Worm (Caenorhabditis elegans): ENCODE results near the gene hach-1.

Gene hach-1

DNA sequence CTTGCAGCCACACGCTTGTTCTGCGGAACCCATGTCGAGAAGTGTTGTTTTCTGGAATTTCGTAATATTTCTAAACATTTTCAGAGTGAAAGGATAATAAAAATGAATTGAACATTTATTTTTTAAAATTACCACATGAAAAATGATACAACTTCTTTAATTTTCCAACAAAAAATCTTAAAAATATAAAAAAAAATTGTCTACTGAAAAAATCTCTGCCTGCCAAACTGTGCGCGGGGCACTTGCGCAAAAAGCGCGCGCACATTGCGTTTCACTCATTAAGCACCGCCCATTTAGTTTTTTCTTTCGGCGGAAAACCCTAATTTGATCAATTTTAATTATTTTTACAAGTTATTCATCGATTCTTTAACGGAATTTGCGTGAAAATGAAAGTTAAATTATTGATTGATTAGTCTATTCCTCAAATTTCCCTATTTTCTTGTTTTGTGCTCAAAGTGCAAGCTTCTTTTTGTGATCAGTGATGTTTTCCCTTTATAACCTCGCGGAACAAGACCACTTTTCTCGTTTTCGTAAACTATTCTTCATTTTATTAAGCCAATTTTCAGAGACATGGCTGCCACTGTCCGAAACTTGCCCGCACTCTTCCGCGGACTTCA lies at the start of gene hach-1, which contains the start of gene nmad-1:
Gene hach-1 (plus strand): TSS at position 567 of the 617 bp plus-strand sequence.
Gene nmad-1 (minus strand): TSS at position 51 of the 617 bp plus-strand sequence.
- peak; percentile 94 for TF ChIP-seq nhr-43 (tag; optimal IDR thresholded peaks at IDR 0.05; ENCODE audit: poor library complexity, severe bottlenecking)
- peak; percentile 63 for TF ChIP-seq lsy-12 (tag; optimal IDR thresholded peaks at IDR 0.05)
- no peak for TF ChIP-seq daf-12 (tag; optimal IDR thresholded peaks at IDR 0.05)
- peak; percentile 63 for TF ChIP-seq R02D3.7 (tag; optimal IDR thresholded peaks at IDR 0.05)
- TF ChIP-seq nhr-23 (tag; optimal IDR thresholded peaks at IDR 0.05): peak; percentile 77
- peak; percentile 64 for TF ChIP-seq nhr-67 (tag; optimal IDR thresholded peaks at IDR 0.05)
- peak; percentile 60 for TF ChIP-seq pha-4 (tag; optimal IDR thresholded peaks at IDR 0.05)
- peak; percentile 30 for TF ChIP-seq tbx-2 (tag; optimal IDR thresholded peaks at IDR 0.05)
- TF ChIP-seq elt-1 (tag; optimal IDR thresholded peaks at IDR 0.05): peak; percentile 16
- TF ChIP-seq hmg-11 (tag; optimal IDR thresholded peaks at IDR 0.05): peak; percentile 94
- no peak for TF ChIP-seq ztf-11 (tag; optimal IDR thresholded peaks at IDR 0.05)
- peak; percentile 15 for TF ChIP-seq ceh-82 (tag; optimal IDR thresholded peaks at IDR 0.05)
- TF ChIP-seq eor-1 (tag; optimal IDR thresholded peaks at IDR 0.05): no peak
- TF ChIP-seq ama-1 (optimal IDR thresholded peaks at IDR 0.05): no peak
- peak; percentile 59 for TF ChIP-seq lin-39 (tag; optimal IDR thresholded peaks at IDR 0.05)
- TF ChIP-seq ceh-28 (tag; optimal IDR thresholded peaks at IDR 0.05): peak; percentile 60
- peak; percentile 49 for TF ChIP-seq elt-2 (tag; optimal IDR thresholded peaks at IDR 0.05)
- no peak for TF ChIP-seq elt-3 (tag; optimal IDR thresholded peaks at IDR 0.05)
- TF ChIP-seq egl-5 (tag; optimal IDR thresholded peaks at IDR 0.05): peak; percentile 67
- TF ChIP-seq nfya-1 (tag; optimal IDR thresholded peaks at IDR 0.05; ENCODE audit: insufficient read depth): peak; percentile 68
- TF ChIP-seq ztf-4 (tag; optimal IDR thresholded peaks at IDR 0.05): no peak
- no peak for TF ChIP-seq nhr-12 (tag; optimal IDR thresholded peaks at IDR 0.05)
- peak; percentile 63 for TF ChIP-seq snpc-4 (tag; optimal IDR thresholded peaks at IDR 0.05)
- TF ChIP-seq lin-15B (tag; optimal IDR thresholded peaks at IDR 0.05): peak; percentile 70
- no peak for TF ChIP-seq egl-27 (tag; optimal IDR thresholded peaks at IDR 0.05)

DNA sequence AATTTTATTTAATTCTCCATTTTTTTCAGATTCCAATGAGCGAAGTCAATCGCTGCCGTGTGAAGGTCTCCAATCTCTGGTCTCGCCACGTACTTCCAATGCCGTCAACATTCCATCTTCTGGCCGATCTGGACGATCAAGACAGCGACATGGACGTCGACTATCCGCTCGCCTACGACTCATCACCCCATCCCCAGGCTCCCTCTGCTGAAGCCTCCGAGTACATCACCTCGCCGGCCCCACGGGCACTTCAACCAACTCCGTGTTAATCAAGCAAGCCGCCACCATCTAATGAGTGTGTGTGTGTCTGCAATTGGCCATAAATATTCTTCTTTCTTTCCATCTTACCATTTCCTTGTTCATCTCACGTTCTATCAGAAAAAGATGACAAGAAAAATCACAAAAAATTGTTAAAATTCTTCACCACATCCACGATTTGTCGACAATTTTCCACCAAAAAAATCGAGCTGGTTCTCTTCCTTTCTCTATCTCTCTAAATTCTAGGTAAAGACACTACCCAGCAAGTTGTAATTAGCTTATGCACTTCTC lies 49.7 kb upstream of the hach-1 start:
- TF ChIP-seq nhr-77 (tag; optimal IDR thresholded peaks at IDR 0.05) (no peak), ama-1 (optimal IDR thresholded peaks at IDR 0.05) (peak; percentile 44), snpc-4 (tag; optimal IDR thresholded peaks at IDR 0.05) (no peak), fkh-10 (GFP tag; optimal IDR thresholded peaks at IDR 0.05) (no peak)

DNA sequence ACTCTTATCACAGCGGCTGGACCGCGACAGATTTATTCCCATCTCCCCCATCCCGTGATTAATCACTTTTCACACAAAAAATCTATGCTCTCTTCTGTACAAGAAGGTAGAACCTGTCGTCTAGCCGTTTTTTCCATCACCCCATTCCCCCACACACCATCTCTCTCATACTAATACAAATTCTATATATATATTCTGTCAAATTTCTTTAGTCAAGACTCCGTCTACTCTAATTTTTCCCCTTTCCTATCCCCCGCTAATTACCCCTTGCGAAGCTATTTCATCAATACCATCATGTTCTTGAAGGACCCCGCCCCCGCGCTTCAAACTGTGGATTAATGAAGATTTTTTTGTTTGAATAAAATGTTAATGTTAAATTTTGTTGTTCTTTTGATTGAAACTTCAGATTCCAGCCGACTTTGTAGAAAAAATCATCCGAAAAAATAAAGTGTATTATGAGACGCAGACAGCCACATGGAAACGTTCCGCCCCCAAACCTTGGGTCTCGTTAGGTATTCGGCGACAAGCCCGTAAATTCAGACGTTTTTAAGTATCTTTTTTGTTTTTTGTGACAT lies 49.1 kb upstream of the hach-1 start:
- TF ChIP-seq skn-1 (tag; optimal IDR thresholded peaks at IDR 0.05) (no peak), ama-1 (optimal IDR thresholded peaks at IDR 0.05) (peak; percentile 92), egl-27 (tag; optimal IDR thresholded peaks at IDR 0.05) (no peak), sea-2 (GFP tag; optimal IDR thresholded peaks at IDR 0.05) (no peak), lin-15B (tag; optimal IDR thresholded peaks at IDR 0.05) (no peak), egl-5 (tag; optimal IDR thresholded peaks at IDR 0.05) (no peak), pha-4 (tag; optimal IDR thresholded peaks at IDR 0.05) (peak; percentile 35), snpc-4 (tag; optimal IDR thresholded peaks at IDR 0.05) (no peak), ceh-28 (tag; optimal IDR thresholded peaks at IDR 0.05) (no peak), lsy-12 (tag; optimal IDR thresholded peaks at IDR 0.05) (peak; percentile 72), nhr-43 (tag; optimal IDR thresholded peaks at IDR 0.05; ENCODE audit: poor library complexity, severe bottlenecking) (peak; percentile 71), nhr-67 (tag; optimal IDR thresholded peaks at IDR 0.05) (no peak), nhr-11 (tag; optimal IDR thresholded peaks at IDR 0.05) (no peak), elt-1 (tag; optimal IDR thresholded peaks at IDR 0.05) (no peak), nfya-1 (tag; optimal IDR thresholded peaks at IDR 0.05; ENCODE audit: insufficient read depth) (no peak), tbx-2 (tag; optimal IDR thresholded peaks at IDR 0.05) (peak; percentile 27), nhr-237 (tag; optimal IDR thresholded peaks at IDR 0.05) (no peak), fos-1 (tag; optimal IDR thresholded peaks at IDR 0.05) (no peak), mml-1 (tag; optimal IDR thresholded peaks at IDR 0.05) (no peak), hmg-11 (tag; optimal IDR thresholded peaks at IDR 0.05) (no peak), eor-1 (tag; optimal IDR thresholded peaks at IDR 0.05) (no peak), nhr-23 (tag; optimal IDR thresholded peaks at IDR 0.05) (peak; percentile 79), zag-1 (tag; optimal IDR thresholded peaks at IDR 0.05) (no peak), nhr-76 (tag; optimal IDR thresholded peaks at IDR 0.05) (no peak), unc-62 (GFP tag; optimal IDR thresholded peaks at IDR 0.05) (no peak), R02D3.7 (tag; optimal IDR thresholded peaks at IDR 0.05) (peak; percentile 56), elt-2 (tag; optimal IDR thresholded peaks at IDR 0.05) (peak; percentile 36), jun-1 (tag; optimal IDR thresholded peaks at IDR 0.05) (peak; percentile 44), aly-2 (tag; optimal IDR thresholded peaks at IDR 0.05) (no peak), nhr-25 (tag; optimal IDR thresholded peaks at IDR 0.05) (peak; percentile 40)

Measured in whole organism, L3 larva.